Fruit fly (Drosophila melanogaster): ENCODE measurements around the gene noi.
A peak's percentile ranks its signal among the peaks of the same experiment; 100 is the strongest.

Gene noi

dm6 chr3R:5564775-5565190 lies 26.5 kb downstream of the noi start, which contains the start of the genes CG14671 and CG12746 (continued):
- TF ChIP-seq CG3281 (GFP tag; optimal IDR thresholded peaks at IDR 0.05): peak; percentile 99

dm6 chr3R:5563420-5563819 lies 27.8 kb downstream of the noi start, which contains the start of gene Pi4KIIalpha:
Gene Pi4KIIalpha (minus strand): TSS chr3R:5563652.
- TF ChIP-seq MESR4 (GFP tag; optimal IDR thresholded peaks at IDR 0.05) (peak; percentile 66), CG2116 (GFP tag; optimal IDR thresholded peaks at IDR 0.05) (peak; percentile 21), crol (GFP tag; IDR thresholded peaks at IDR 0.05) (0 out of 2 replicates have a peak, but pooled peaks have one; percentile 1), disco-r (GFP tag; optimal IDR thresholded peaks at IDR 0.05) (peak; percentile 23), Myb (GFP tag; optimal IDR thresholded peaks at IDR 0.05) (peak; percentile 10), MBD-R2 (GFP tag; IDR thresholded peaks at IDR 0.05) (peak; percentile 84), YL-1 (GFP tag; optimal IDR thresholded peaks at IDR 0.05) (peak; percentile 14), stwl (tag; optimal IDR thresholded peaks at IDR 0.05) (peak; percentile 6), Opbp (GFP tag; IDR thresholded peaks at IDR 0.05; ENCODE audit: partially characterized antibody) (peak; percentile 19; the same call in 1 of the 3 replicates), H2.0 (GFP tag; IDR thresholded peaks at IDR 0.05) (no peak), Dref (GFP tag; IDR thresholded peaks at IDR 0.05) (peak; percentile 59), CG7786 (GFP tag; optimal IDR thresholded peaks at IDR 0.05) (no peak), CG4617 (GFP tag; optimal IDR thresholded peaks at IDR 0.05; ENCODE audit: borderline replicate concordance) (peak; percentile 47), pzg (GFP tag; optimal IDR thresholded peaks at IDR 0.05) (peak; percentile 69), insv (GFP tag; optimal IDR thresholded peaks at IDR 0.05) (peak in 1 of 2 experiments; percentile 15), gsb-n (tag; optimal IDR thresholded peaks at IDR 0.05) (no peak), Dp (GFP tag; optimal IDR thresholded peaks at IDR 0.05) (peak; percentile 89), E2f2 (GFP tag; IDR thresholded peaks at IDR 0.05) (peak; percentile 93), ttk (GFP tag; IDR thresholded peaks at IDR 0.05) (no peak), CG8281 (tag; optimal IDR thresholded peaks at IDR 0.05) (no peak), CG5953 (GFP tag; IDR thresholded peaks at IDR 0.05) (no peak), CG3281 (GFP tag; optimal IDR thresholded peaks at IDR 0.05) (peak; percentile 66), CG18599 (GFP tag; optimal IDR thresholded peaks at IDR 0.05) (no peak), Lhr (GFP tag; optimal IDR thresholded peaks at IDR 0.05) (no peak), Sox100B (GFP tag; optimal IDR thresholded peaks at IDR 0.05) (no peak), CG4707 (GFP tag; optimal IDR thresholded peaks at IDR 0.05) (no peak), pita (GFP tag; optimal IDR thresholded peaks at IDR 0.05) (no peak), odd (GFP tag; optimal IDR thresholded peaks at IDR 0.05) (no peak), tll (GFP tag; optimal IDR thresholded peaks at IDR 0.05) (no peak), gfzf (GFP tag; optimal IDR thresholded peaks at IDR 0.05) (peak; percentile 9), trem (tag; optimal IDR thresholded peaks at IDR 0.05) (peak; percentile 99), tna (GFP tag; IDR thresholded peaks at IDR 0.05; ENCODE audit: partially characterized antibody) (no peak), Dll (GFP tag; IDR thresholded peaks at IDR 0.05; ENCODE audit: partially characterized antibody) (peak; percentile 26; the same call in 1 of the 4 replicates), Sry-β (GFP tag; optimal IDR thresholded peaks at IDR 0.05) (peak; percentile 32), kay (GFP tag; optimal IDR thresholded peaks at IDR 0.05) (no peak), CG18011 (GFP tag; optimal IDR thresholded peaks at IDR 0.05) (no peak), croc (GFP tag; conservative IDR thresholded peaks at IDR 0.05) (no peak), Hr3 (GFP tag; optimal IDR thresholded peaks at IDR 0.05) (no peak), unpg (GFP tag; optimal IDR thresholded peaks at IDR 0.05) (no peak), rib (GFP tag; IDR thresholded peaks at IDR 0.05) (peak; percentile 80), aop (GFP tag; IDR thresholded peaks at IDR 0.05) (no peak), BEAF-32 (GFP tag; optimal IDR thresholded peaks at IDR 0.05) (peak; percentile 28), amos (GFP tag; IDR thresholded peaks at IDR 0.05; ENCODE audit: partially characterized antibody) (peak; percentile 25; the same call in 1 of the 2 replicates), emc (GFP tag; optimal IDR thresholded peaks at IDR 0.05) (no peak), CG34224 (GFP tag; IDR thresholded peaks at IDR 0.05; ENCODE audit: partially characterized antibody) (no peak), chn (GFP tag; optimal IDR thresholded peaks at IDR 0.05) (no peak), crp (GFP tag; optimal IDR thresholded peaks at IDR 0.05) (peak; percentile 79 to 94)

Data from whole organism, embryonic.